Worm (Caenorhabditis elegans) whole organism, L4 larva: ENCODE data around the gene ZC449.2.

ENCODE experiments used
- F10B5.3 ChIP-seq: sonication (generic microtip); optimal IDR thresholded peaks from 2 replicates; lab custom pipeline; 2016; ENCODE audit warnings: mild to moderate bottlenecking, missing genetic modification characterization, missing compliant biosample characterization
- F26F4.8 ChIP-seq: fragments of 200-800 bp; sonication (Bioruptor generic); conservative IDR thresholded peaks from 2 replicates; pipeline ENCODE4 v1.3.6; 2022; ENCODE audit warnings: missing genetic modification characterization, missing compliant biosample characterization
- T20F7.1 ChIP-seq: fragments of 200-800 bp; sonication (Bioruptor generic); optimal IDR thresholded peaks from 2 replicates; lab custom pipeline; 2018; ENCODE audit warnings: mild to moderate bottlenecking, missing genetic modification characterization, missing compliant biosample characterization
- Y75B8A.6 ChIP-seq: fragments of 200-800 bp; sonication (Bioruptor generic); IDR thresholded peaks from 2 replicates; pipeline ENCODE4 v1.3.6; 2022; ENCODE audit warnings: missing genetic modification reagents, missing genetic modification characterization, missing compliant biosample characterization
- ZK337.2 ChIP-seq: fragments of 200-800 bp; sonication (Bioruptor generic); IDR thresholded peaks from 2 replicates; pipeline ENCODE4 v1.3.6; 2022; ENCODE audit warnings: missing genetic modification reagents, missing genetic modification characterization, missing compliant biosample characterization
- ama-1 ChIP-seq: fragments of 150-350 bp; optimal IDR thresholded peaks from 2 replicates; lab custom pipeline; 2014; ENCODE audit warnings: inconsistent platforms, mixed read lengths
- arid-1 ChIP-seq: fragments of 200-800 bp; sonication (Bioruptor generic); conservative IDR thresholded peaks from 2 replicates; pipeline ENCODE4 v1.3.6; 2022; ENCODE audit warnings: missing genetic modification reagents, missing genetic modification characterization, missing compliant biosample characterization
- ceh-20 ChIP-seq: fragments of 200-800 bp; sonication (Bioruptor generic); IDR thresholded peaks from 2 replicates; pipeline ENCODE4 v1.3.6; 2022; ENCODE audit warnings: missing genetic modification reagents, missing genetic modification characterization, missing compliant biosample characterization
- ces-1 ChIP-seq: fragments of 150-350 bp; sonication (generic microtip); optimal IDR thresholded peaks from 4 replicates; lab custom pipeline; 2014; ENCODE audit warnings: missing biosample characterization, missing genetic modification reagents, missing genetic modification characterization
- ctbp-1 ChIP-seq: fragments of 200-800 bp; sonication (Bioruptor generic); IDR thresholded peaks from 2 replicates; pipeline ENCODE4 v1.3.6; 2022; ENCODE audit warnings: missing genetic modification reagents, missing genetic modification characterization, missing compliant biosample characterization
- daf-12 ChIP-seq: fragments of 150-350 bp; optimal IDR thresholded peaks from 2 replicates; lab custom pipeline; 2014; ENCODE audit warnings: missing biosample characterization, missing genetic modification reagents, missing genetic modification characterization
- daf-19 ChIP-seq: fragments of 200-800 bp; sonication (Bioruptor generic); conservative IDR thresholded peaks from 2 replicates; pipeline ENCODE4 v1.3.6; 2022; ENCODE audit warnings: missing genetic modification characterization, missing compliant biosample characterization
- dmd-6 ChIP-seq: fragments of 200-800 bp; sonication (Bioruptor generic); IDR thresholded peaks from 2 replicates; pipeline ENCODE4 v1.3.6; 2022; ENCODE audit warnings: missing genetic modification reagents, missing genetic modification characterization, missing compliant biosample characterization
- dmd-9 ChIP-seq: fragments of 200-800 bp; sonication (Bioruptor generic); IDR thresholded peaks from 2 replicates; pipeline ENCODE4 v1.3.6; 2022; ENCODE audit warnings: missing genetic modification reagents, missing genetic modification characterization, missing compliant biosample characterization
- dpl-1 ChIP-seq: fragments of 150-350 bp; optimal IDR thresholded peaks from 2 replicates; lab custom pipeline; 2014; ENCODE audit warnings: missing biosample characterization, missing genetic modification reagents, missing genetic modification characterization
- dve-1 ChIP-seq: sonication (generic microtip); optimal IDR thresholded peaks from 2 replicates; lab custom pipeline; 2017; ENCODE audit warnings: antibody characterized with exemption, mild to moderate bottlenecking, missing genetic modification characterization, missing compliant biosample characterization; ENCODE audit not compliant: insufficient read depth
- egl-43 ChIP-seq: fragments of 200-800 bp; sonication (Bioruptor generic); IDR thresholded peaks from 2 replicates; pipeline ENCODE4 v1.3.6; 2022; ENCODE audit warnings: missing genetic modification reagents, missing genetic modification characterization, missing compliant biosample characterization
- fkh-10 ChIP-seq: fragments of 150-350 bp; optimal IDR thresholded peaks from 2 replicates; lab custom pipeline; 2014; ENCODE audit warnings: missing biosample characterization, missing genetic modification reagents, missing genetic modification characterization
- fos-1 ChIP-seq: fragments of 150-350 bp; optimal IDR thresholded peaks from 2 replicates; lab custom pipeline; 2014; ENCODE audit warnings: missing biosample characterization, missing genetic modification characterization
- gei-8 ChIP-seq: fragments of 200-800 bp; sonication (Bioruptor generic); optimal IDR thresholded peaks from 2 replicates; lab custom pipeline; 2018; ENCODE audit warnings: mild to moderate bottlenecking, missing genetic modification characterization, missing compliant biosample characterization
- hlh-11 ChIP-seq: fragments of 200-800 bp; sonication (Bioruptor generic); optimal IDR thresholded peaks from 2 replicates; lab custom pipeline; 2018; ENCODE audit warnings: mild to moderate bottlenecking, missing genetic modification characterization, missing compliant biosample characterization
- hmg-1.1 ChIP-seq: fragments of 200-800 bp; sonication (Bioruptor generic); IDR thresholded peaks from 2 replicates; pipeline ENCODE4 v1.3.6; 2022; ENCODE audit warnings: missing genetic modification reagents, missing genetic modification characterization, missing compliant biosample characterization
- lim-7 ChIP-seq: fragments of 200-800 bp; sonication (Bioruptor generic); IDR thresholded peaks from 2 replicates; pipeline ENCODE4 v1.3.6; 2022; ENCODE audit warnings: missing genetic modification characterization, missing compliant biosample characterization
- lin-13 ChIP-seq: fragments of 150-350 bp; optimal IDR thresholded peaks from 2 replicates; lab custom pipeline; 2014; ENCODE audit warnings: missing biosample characterization, missing genetic modification reagents, missing genetic modification characterization
- lsy-2 ChIP-seq, 2 experiments: fragments of 150-350 bp in 1 of 2; sonication (generic microtip) in 1 of 2; optimal IDR thresholded peaks; 2 replicates each; lab custom pipeline; 2014 to 2017; ENCODE audit warnings: missing biosample characterization in 2 of 2, missing genetic modification characterization in 2 of 2
- madf-5 ChIP-seq, 2 experiments: fragments of 200-800 bp; sonication (Bioruptor generic); IDR thresholded peaks; 2 replicates each; pipeline ENCODE4 v1.3.6; 2022; ENCODE audit warnings: missing compliant biosample characterization in 2 of 2, missing genetic modification characterization in 2 of 2
- madf-9 ChIP-seq: fragments of 200-800 bp; sonication (Bioruptor generic); conservative IDR thresholded peaks from 2 replicates; pipeline ENCODE4 v1.3.6; 2022; ENCODE audit warnings: missing genetic modification reagents, missing genetic modification characterization, missing compliant biosample characterization
- mdl-1 ChIP-seq, 2 experiments: fragments of 150-350 bp in 1 of 2; sonication (generic microtip) in 1 of 2; optimal IDR thresholded peaks; 2 replicates each; lab custom pipeline; 2014 to 2017; ENCODE audit warnings: missing biosample characterization in 2 of 2, missing genetic modification characterization in 2 of 2
- mep-1 ChIP-seq: fragments of 150-350 bp; sonication (generic microtip); optimal IDR thresholded peaks from 3 replicates; lab custom pipeline; 2014; ENCODE audit warnings: missing biosample characterization, missing genetic modification characterization
- nhr-111 ChIP-seq: fragments of 200-800 bp; sonication (Bioruptor generic); optimal IDR thresholded peaks from 2 replicates; lab custom pipeline; 2018; ENCODE audit warnings: mild to moderate bottlenecking, missing genetic modification characterization, missing compliant biosample characterization
- nhr-28 ChIP-seq: fragments of 150-350 bp; optimal IDR thresholded peaks from 2 replicates; lab custom pipeline; 2014; ENCODE audit warnings: missing biosample characterization, missing genetic modification characterization
- nhr-41 ChIP-seq: fragments of 200-800 bp; sonication (Bioruptor generic); IDR thresholded peaks from 2 replicates; pipeline ENCODE4 v1.3.6; 2022; ENCODE audit warnings: missing genetic modification reagents, missing genetic modification characterization, missing compliant biosample characterization
- nhr-42 ChIP-seq: fragments of 200-800 bp; sonication (Bioruptor generic); IDR thresholded peaks from 2 replicates; pipeline ENCODE4 v1.3.6; 2022; ENCODE audit warnings: missing genetic modification characterization, missing compliant biosample characterization
- nhr-48 ChIP-seq: sonication (generic microtip); optimal IDR thresholded peaks from 2 replicates; lab custom pipeline; 2016; ENCODE audit warnings: mild to moderate bottlenecking, missing genetic modification characterization, missing compliant biosample characterization
- nhr-6 ChIP-seq: fragments of 150-350 bp; optimal IDR thresholded peaks from 2 replicates; lab custom pipeline; 2014; ENCODE audit warnings: missing biosample characterization, missing genetic modification characterization
- pha-4 ChIP-seq, 2 experiments: fragments of 150-350 bp in 1 of 2; fragments of 200-800 bp in 1 of 2; sonication (Bioruptor generic) in 1 of 2; IDR thresholded peaks in 1 of 2; optimal IDR thresholded peaks in 1 of 2; 2 replicates each; pipeline versions ENCODE4 v1.3.6 to Lab custom; 2014 to 2022; ENCODE audit warnings: missing genetic modification characterization in 2 of 2, missing genetic modification reagents in 2 of 2, missing biosample characterization in 1 of 2, missing compliant biosample characterization in 1 of 2
- php-3 ChIP-seq: fragments of 200-800 bp; sonication (Bioruptor generic); IDR thresholded peaks from 2 replicates; pipeline ENCODE4 v1.3.6; 2022; ENCODE audit warnings: missing genetic modification reagents, missing genetic modification characterization, missing compliant biosample characterization
- pqm-1 ChIP-seq: sonication (generic microtip); optimal IDR thresholded peaks from 2 replicates; lab custom pipeline; 2017; ENCODE audit warnings: missing biosample characterization, missing genetic modification characterization
- rbr-2 ChIP-seq: sonication (generic microtip); optimal IDR thresholded peaks from 2 replicates; lab custom pipeline; 2016; ENCODE audit warnings: missing genotype, missing genetic modification characterization, missing compliant biosample characterization
- skn-1 ChIP-seq: fragments of 150-350 bp; optimal IDR thresholded peaks from 2 replicates; lab custom pipeline; 2014; ENCODE audit warnings: missing biosample characterization, missing genetic modification characterization
- snpc-4 ChIP-seq: fragments of 150-350 bp; optimal IDR thresholded peaks from 2 replicates; lab custom pipeline; 2014; ENCODE audit warnings: missing biosample characterization, missing genetic modification characterization
- spr-1 ChIP-seq: sonication (generic microtip); optimal IDR thresholded peaks from 2 replicates; lab custom pipeline; 2016; ENCODE audit warnings: mild to moderate bottlenecking, missing genetic modification characterization, missing compliant biosample characterization
- tra-1 ChIP-seq: fragments of 200-800 bp; sonication (Bioruptor generic); IDR thresholded peaks from 2 replicates; pipeline ENCODE4 v1.3.6; 2022; ENCODE audit warnings: missing genetic modification reagents, missing genetic modification characterization, missing compliant biosample characterization
- unc-130 ChIP-seq: sonication (generic microtip); optimal IDR thresholded peaks from 2 replicates; lab custom pipeline; 2016; ENCODE audit warnings: missing genetic modification reagents, missing genetic modification characterization, missing compliant biosample characterization
- vab-7 ChIP-seq: fragments of 200-800 bp; sonication (Bioruptor generic); IDR thresholded peaks from 2 replicates; pipeline ENCODE4 v1.3.6; 2022; ENCODE audit warnings: missing genetic modification reagents, missing genetic modification characterization, missing compliant biosample characterization
- zip-2 ChIP-seq: fragments of 150-350 bp; optimal IDR thresholded peaks from 2 replicates; lab custom pipeline; 2014; ENCODE audit warnings: missing biosample characterization, missing genetic modification characterization
- ztf-11 ChIP-seq: fragments of 150-350 bp; optimal IDR thresholded peaks from 2 replicates; lab custom pipeline; 2014; ENCODE audit warnings: missing biosample characterization, missing genetic modification characterization
- ztf-7 ChIP-seq: fragments of 150-350 bp; optimal IDR thresholded peaks from 2 replicates; lab custom pipeline; 2014; ENCODE audit warnings: missing biosample characterization, missing genetic modification characterization

The ZC449.2 gene

ce11 chrX:5018062-5018653 is 2.9 kb upstream of the ZC449.2 start (continued):
- TF ChIP-seq fos-1 (tag; lab: Kevin White, UChicago) (no peak), nhr-28 (tag; lab: Kevin White, UChicago) (peak; percentile 20), unc-130 (GFP tag; lab: Kevin White, UChicago) (no peak), ctbp-1 (GFP tag; lab: Robert Waterston, UW) (no peak), snpc-4 (no peak), pqm-1 (tag; lab: Kevin White, UChicago) (peak; percentile 61), fkh-10 (GFP tag; lab: Kevin White, UChicago) (no peak)

ce11 chrX:5022682-5023081 is 1.6 kb downstream of the ZC449.2 start:
- no peak for TF ChIP-seq daf-12
- peak; percentile 58 for TF ChIP-seq madf-9 (GFP tag; lab: Robert Waterston, UW)
- peak; percentile 73; the same call in 1 of the 2 replicates for TF ChIP-seq php-3 (GFP tag; lab: Robert Waterston, UW)
- peak; percentile 52 for TF ChIP-seq ztf-7 (tag; lab: Kevin White, UChicago)
- peak; percentile 86 for TF ChIP-seq hmg-1.1 (GFP tag; lab: Robert Waterston, UW)
- peak; percentile 78 for TF ChIP-seq mep-1 (tag; lab: Kevin White, UChicago)
- peak; percentile 80 for TF ChIP-seq vab-7 (GFP tag; lab: Robert Waterston, UW)
- peak; percentile 55 for TF ChIP-seq hlh-11 (tag; lab: Kevin White, UChicago)
- TF ChIP-seq ztf-11 (tag; lab: Kevin White, UChicago): no peak
- peak; percentile 83 for TF ChIP-seq pha-4 (GFP tag; IDR thresholded peaks at IDR 0.05; lab: Robert Waterston, UW)
- no peak for TF ChIP-seq pha-4 (tag; optimal IDR thresholded peaks at IDR 0.05; lab: Kevin White, UChicago)
- 0 out of 2 replicates have a peak, but pooled peaks have one; percentile 42 for TF ChIP-seq dmd-9 (GFP tag; lab: Robert Waterston, UW)
- TF ChIP-seq arid-1: peak; percentile 89
- TF ChIP-seq F26F4.8: peak; percentile 58; the same call in 1 of the 2 replicates
- peak; percentile 61; the same call in 1 of the 2 replicates for TF ChIP-seq Y75B8A.6 (GFP tag; lab: Robert Waterston, UW)
- TF ChIP-seq T20F7.1 (GFP tag; lab: Kevin White, UChicago): peak; percentile 53
- peak; percentile 65; the same call in 1 of the 2 replicates for TF ChIP-seq nhr-42
- TF ChIP-seq spr-1 (tag; lab: Kevin White, UChicago): peak; percentile 17
- 0 out of 2 replicates have a peak, but pooled peaks have one; percentile 51 for TF ChIP-seq nhr-41 (GFP tag; lab: Robert Waterston, UW)
- TF ChIP-seq lsy-2 (tag; optimal IDR thresholded peaks at IDR 0.05; lab: Kevin White, UChicago): peak in 1 of 2 experiments; percentile 59
- no peak for TF ChIP-seq nhr-111 (GFP tag; lab: Kevin White, UChicago)
- TF ChIP-seq nhr-6 (tag; lab: Kevin White, UChicago): peak; percentile 61
- peak; percentile 19 for TF ChIP-seq F10B5.3 (tag; lab: Kevin White, UChicago)
- TF ChIP-seq nhr-48 (tag; lab: Kevin White, UChicago): peak; percentile 24
- TF ChIP-seq ama-1 (lab: Kevin White, UChicago): no peak
- TF ChIP-seq ces-1: no peak
- TF ChIP-seq egl-43 (GFP tag; lab: Robert Waterston, UW): peak; percentile 88
- no peak for TF ChIP-seq skn-1
- peak; percentile 88 for TF ChIP-seq daf-19 (GFP tag; lab: Robert Waterston, UW)
- TF ChIP-seq dve-1: peak; percentile 79
- peak; percentile 28 for TF ChIP-seq rbr-2 (tag; lab: Kevin White, UChicago)
- peak; percentile 61 for TF ChIP-seq ZK337.2 (GFP tag; lab: Robert Waterston, UW)
- TF ChIP-seq gei-8 (GFP tag; lab: Kevin White, UChicago): peak; percentile 14
- TF ChIP-seq ceh-20 (GFP tag; lab: Robert Waterston, UW): peak; percentile 72; the same call in 1 of the 2 replicates
- TF ChIP-seq madf-5 (GFP tag; IDR thresholded peaks at IDR 0.05; lab: Robert Waterston, UW): peak in 1 of 2 experiments; percentile 87; a peak in 1 of 4 replicates
- TF ChIP-seq tra-1 (GFP tag; lab: Robert Waterston, UW): peak; percentile 82
- TF ChIP-seq mdl-1 (tag; optimal IDR thresholded peaks at IDR 0.05; lab: Kevin White, UChicago): peak in 1 of 2 experiments; percentile 46
- TF ChIP-seq lin-13 (GFP tag; lab: Kevin White, UChicago): peak; percentile 19
- TF ChIP-seq lim-7 (GFP tag; lab: Robert Waterston, UW): peak; percentile 87
- TF ChIP-seq dmd-6 (GFP tag; lab: Robert Waterston, UW): peak; percentile 65
- peak; percentile 3 for TF ChIP-seq dpl-1 (GFP tag; lab: Kevin White, UChicago)
- TF ChIP-seq zip-2: peak; percentile 67
